Worm (Caenorhabditis elegans) whole organism, L2 larva: ENCODE data around the gene nhr-164.
"Not testable (repeated sequence)": the region's sequence is repeated elsewhere in the genome, so short reads cannot be mapped to it uniquely, and the experiment has no call there.

Experiments used
- elt-1 ChIP-seq: fragments of 150-350 bp; optimal IDR thresholded peaks from 2 replicates; lab custom pipeline; 2014; ENCODE audit warnings: missing biosample characterization, missing genetic modification characterization
- mab-5 ChIP-seq: fragments of 150-350 bp; optimal IDR thresholded peaks from 2 replicates; lab custom pipeline; 2014; ENCODE audit warnings: missing biosample characterization, missing genetic modification characterization
- nhr-25 ChIP-seq: fragments of 150-350 bp; sonication (generic microtip); optimal IDR thresholded peaks from 3 replicates; lab custom pipeline; 2014; ENCODE audit warnings: missing biosample characterization, missing genetic modification characterization
- unc-62 ChIP-seq: fragments of 150-350 bp; optimal IDR thresholded peaks from 2 replicates; lab custom pipeline; 2014; ENCODE audit warnings: missing biosample characterization, missing genetic modification reagents, missing genetic modification characterization
- zag-1 ChIP-seq: fragments of 150-350 bp; optimal IDR thresholded peaks from 2 replicates; lab custom pipeline; 2014; ENCODE audit warnings: missing biosample characterization, missing genetic modification characterization

DNA sequence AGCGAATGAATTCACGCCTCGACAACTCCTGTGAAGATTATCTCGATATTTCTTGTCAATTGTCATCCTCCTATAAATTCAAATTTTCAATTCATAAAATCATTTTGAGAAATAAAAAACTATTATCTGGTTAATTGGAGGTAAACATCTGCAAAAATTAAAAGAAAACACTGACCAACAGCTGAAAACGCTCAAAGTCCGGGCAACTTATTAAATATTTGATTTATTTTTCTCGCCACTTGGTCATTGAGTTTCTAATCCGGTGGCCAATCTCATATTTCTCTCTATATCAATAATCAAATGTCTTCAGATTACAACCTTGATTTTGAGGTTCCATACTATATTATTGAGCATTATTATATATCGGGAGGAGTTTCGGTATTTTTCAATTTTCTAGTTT, 23.7 kb downstream of the nhr-164 start, which contains the start of gene sri-24:
- TF ChIP-seq unc-62 (GFP tag; lab: Kevin White, UChicago); zag-1 (tag; lab: Kevin White, UChicago); mab-5 (tag; lab: Kevin White, UChicago); nhr-25; elt-1 (tag; lab: Kevin White, UChicago): not testable (repeated sequence)
